Worm (Caenorhabditis elegans): ENCODE results near the gene ZC21.8.

The ZC21.8 gene

ce11 chrIII:8483853-8484252 lies 35.9 kb downstream of the ZC21.8 start, which contains the start of gene F42H10.3:
Gene F42H10.3 (plus strand): TSS chrIII:8484153.
- TF ChIP-seq tab-1 (GFP tag; IDR thresholded peaks at IDR 0.05) (no peak), klf-2 (GFP tag; conservative IDR thresholded peaks at IDR 0.05) (no peak), ztf-23 (GFP tag; IDR thresholded peaks at IDR 0.05) (no peak), flt-1 (GFP tag; IDR thresholded peaks at IDR 0.05) (no peak)

ce11 chrIII:8480355-8480754 lies 39.4 kb downstream of the ZC21.8 start, which contains the start of gene F42H10.6:
Gene F42H10.6 (minus strand): TSS chrIII:8480455.
- no peak for TF ChIP-seq flt-1 (GFP tag; IDR thresholded peaks at IDR 0.05)
- no peak for TF ChIP-seq med-1 (GFP tag; optimal IDR thresholded peaks at IDR 0.05; ENCODE audit: insufficient read depth)
- no peak for TF ChIP-seq ztf-23 (GFP tag; IDR thresholded peaks at IDR 0.05)
- TF ChIP-seq T22C8.4 (GFP tag; IDR thresholded peaks at IDR 0.05): no peak
- TF ChIP-seq klf-2 (GFP tag; conservative IDR thresholded peaks at IDR 0.05): no peak
- TF ChIP-seq cog-1 (tag; optimal IDR thresholded peaks at IDR 0.05): no peak

- TF ChIP-seq T22C8.4 (GFP tag; IDR thresholded peaks at IDR 0.05): no peak
- no peak for TF ChIP-seq med-1 (GFP tag; optimal IDR thresholded peaks at IDR 0.05; ENCODE audit: insufficient read depth)
- TF ChIP-seq flt-1 (GFP tag; IDR thresholded peaks at IDR 0.05): no peak
- TF ChIP-seq ztf-29 (GFP tag; IDR thresholded peaks at IDR 0.05): no peak
- TF ChIP-seq tab-1 (GFP tag; IDR thresholded peaks at IDR 0.05): no peak
- TF ChIP-seq klf-2 (GFP tag; conservative IDR thresholded peaks at IDR 0.05): no peak
- no peak for TF ChIP-seq ref-1 (GFP tag; conservative IDR thresholded peaks at IDR 0.05)
- TF ChIP-seq ztf-23 (GFP tag; IDR thresholded peaks at IDR 0.05): no peak
- no peak for TF ChIP-seq cog-1 (tag; optimal IDR thresholded peaks at IDR 0.05)
Measured at ce11 chrIII:8479322-8479864, 40.4 kb downstream of the ZC21.8 start.

- no peak for TF ChIP-seq T22C8.4 (GFP tag; IDR thresholded peaks at IDR 0.05)
- TF ChIP-seq cog-1 (tag; optimal IDR thresholded peaks at IDR 0.05): no peak
- TF ChIP-seq ztf-23 (GFP tag; IDR thresholded peaks at IDR 0.05): no peak
- TF ChIP-seq med-1 (GFP tag; optimal IDR thresholded peaks at IDR 0.05; ENCODE audit: insufficient read depth): no peak
- no peak for TF ChIP-seq klf-2 (GFP tag; conservative IDR thresholded peaks at IDR 0.05)
Measured at ce11 chrIII:8473292-8473691, 46.5 kb downstream of the ZC21.8 start.

Data from whole organism, midembryonic.